Worm (Caenorhabditis elegans): ENCODE data around the gene Y54E2A.4.

Gene Y54E2A.4

ce11 chrII:14792470-14792869, 38.0 kb downstream of the Y54E2A.4 start:
- TF ChIP-seq cebp-1 (GFP tag; IDR thresholded peaks at IDR 0.05) (peak; percentile 20; the same call in 1 of the 2 replicates), cebp-1 (tag; optimal IDR thresholded peaks at IDR 0.05) (peak; percentile 95), attf-5 (GFP tag; optimal IDR thresholded peaks at IDR 0.05) (no peak)

ce11 chrII:14794935-14795454, 40.6 kb downstream of the Y54E2A.4 start, which contains the start of gene eif-3.B:
Gene eif-3.B, plus strand, starts transcription at chrII:14795404.
- TF ChIP-seq Y95B8A.8 (GFP tag; IDR thresholded peaks at IDR 0.05) (0 out of 2 replicates have a peak, but pooled peaks have one; percentile 37), zfh-2 (GFP tag; conservative IDR thresholded peaks at IDR 0.05) (no peak; the same call in 1 of the 2 replicates), repo-1 (tag; optimal IDR thresholded peaks at IDR 0.05) (peak; percentile 33), F23B12.7 (tag; optimal IDR thresholded peaks at IDR 0.05; ENCODE audit: insufficient read depth) (peak; percentile 64), Y53G8AR.9 (GFP tag; conservative IDR thresholded peaks at IDR 0.05) (0 out of 2 replicates have a peak, but pooled peaks have one; percentile 45), ekl-4 (GFP tag; IDR thresholded peaks at IDR 0.05) (peak; percentile 83), let-607 (tag; optimal IDR thresholded peaks at IDR 0.05) (peak in 1 of 2 experiments; percentile 86), athp-1 (tag; optimal IDR thresholded peaks at IDR 0.05) (peak; percentile 88), aptf-2 (GFP tag; conservative IDR thresholded peaks at IDR 0.05) (peak; percentile 62; the same call in 1 of the 2 replicates), egl-44 (GFP tag; IDR thresholded peaks at IDR 0.05) (peak; percentile 51; the same call in 1 of the 2 replicates), tlf-1 (GFP tag; optimal IDR thresholded peaks at IDR 0.05) (peak; percentile 35), C06A6.2 (GFP tag; conservative IDR thresholded peaks at IDR 0.05) (peak; percentile 69), snpc-1.3 (tag; optimal IDR thresholded peaks at IDR 0.05; ENCODE audit: insufficient read depth) (peak; percentile 51), snpc-4 (GFP tag; optimal IDR thresholded peaks at IDR 0.05) (peak; percentile 45), snpc-4 (tag; optimal IDR thresholded peaks at IDR 0.05) (peak; percentile 13 to 86 (median 84)), akir-1 (GFP tag; optimal IDR thresholded peaks at IDR 0.05) (no peak), D2030.7 (GFP tag; IDR thresholded peaks at IDR 0.05) (peak; percentile 80), C17E4.6 (GFP tag; IDR thresholded peaks at IDR 0.05) (no peak), somi-1 (GFP tag; optimal IDR thresholded peaks at IDR 0.05) (peak; percentile 47), let-526 (GFP tag; IDR thresholded peaks at IDR 0.05) (peak; percentile 81; the same call in 1 of the 2 replicates), ceh-58 (GFP tag; IDR thresholded peaks at IDR 0.05) (no peak), hrde-1 (tag; optimal IDR thresholded peaks at IDR 0.05; ENCODE audit: borderline replicate concordance) (no peak), Y79H2A.3 (GFP tag; conservative IDR thresholded peaks at IDR 0.05) (no peak; the same call in 1 of the 2 replicates), die-1 (tag; optimal IDR thresholded peaks at IDR 0.05) (peak; percentile 1), ccch-3 (GFP tag; optimal IDR thresholded peaks at IDR 0.05) (no peak), rcor-1 (GFP tag; IDR thresholded peaks at IDR 0.05) (peak; percentile 86), nhr-90 (tag; optimal IDR thresholded peaks at IDR 0.05) (no peak), lin-40 (tag; optimal IDR thresholded peaks at IDR 0.05) (peak; percentile 88), hmg-1.2 (GFP tag; IDR thresholded peaks at IDR 0.05) (peak; percentile 38), mel-28 (tag; optimal IDR thresholded peaks at IDR 0.05; ENCODE audit: borderline replicate concordance) (no peak), ZK185.1 (tag; optimal IDR thresholded peaks at IDR 0.05; ENCODE audit: poor library complexity, severe bottlenecking) (no peak), ztf-6 (GFP tag; IDR thresholded peaks at IDR 0.05) (0 out of 2 replicates have a peak, but pooled peaks have one; percentile 14), F49E8.2 (tag; optimal IDR thresholded peaks at IDR 0.05; ENCODE audit: insufficient read depth) (peak; percentile 34), lin-26 (GFP tag; IDR thresholded peaks at IDR 0.05) (no peak), rec-8 (tag; optimal IDR thresholded peaks at IDR 0.05) (no peak), Y53F4B.3 (GFP tag; IDR thresholded peaks at IDR 0.05) (no peak), attf-3 (GFP tag; conservative IDR thresholded peaks at IDR 0.05) (peak; percentile 95), ceh-27 (GFP tag; optimal IDR thresholded peaks at IDR 0.05) (peak; percentile 93), F22D6.2 (tag; optimal IDR thresholded peaks at IDR 0.05) (peak; percentile 15), nhr-80 (tag; optimal IDR thresholded peaks at IDR 0.05) (peak; percentile 40), madf-8 (GFP tag; conservative IDR thresholded peaks at IDR 0.05) (peak; percentile 58)
